Fruit fly (Drosophila melanogaster) whole organism, embryonic: ENCODE measurements around the gene ATPsynO.
A peak's percentile ranks its signal among the peaks of the same experiment; 100 is the strongest.

Experiments used
- Bgb ChIP-seq: fragments of 200-800 bp; sonication (Bioruptor generic); IDR thresholded peaks from 2 replicates; pipeline ENCODE4 v1.3.6; 2022; ENCODE audit warnings: missing biosample characterization, missing genetic modification characterization; ENCODE audit not compliant: partially characterized antibody
- CG10209 ChIP-seq: fragments of 200-800 bp; sonication (Bioruptor generic); optimal IDR thresholded peaks from 3 replicates; lab custom pipeline; 2017; ENCODE audit warnings: missing biosample characterization, mild to moderate bottlenecking, missing genetic modification characterization, missing genetic modification reagents
- CG10543 ChIP-seq: fragments of 200-800 bp; sonication (Bioruptor generic); optimal IDR thresholded peaks from 3 replicates; lab custom pipeline; 2017; ENCODE audit warnings: missing biosample characterization, mild to moderate bottlenecking, missing genetic modification characterization, moderate library complexity
- CG11696 ChIP-seq: fragments of 200-800 bp; sonication (Bioruptor generic); IDR thresholded peaks from 2 replicates; pipeline ENCODE4 v1.3.6; 2022; ENCODE audit warnings: missing biosample characterization, missing genetic modification characterization
- CG12104 ChIP-seq: fragments of 200-800 bp; sonication (Bioruptor generic); optimal IDR thresholded peaks from 3 replicates; lab custom pipeline; 2016; ENCODE audit warnings: missing biosample characterization, missing genetic modification characterization
- CG1233 ChIP-seq: fragments of 200-800 bp; sonication (Bioruptor generic); optimal IDR thresholded peaks from 4 replicates; lab custom pipeline; 2018; ENCODE audit warnings: missing biosample characterization, mild to moderate bottlenecking, missing genetic modification characterization
- CG12744 ChIP-seq: fragments of 200-800 bp; sonication (Bioruptor generic); optimal IDR thresholded peaks from 2 replicates; lab custom pipeline; 2016; ENCODE audit warnings: missing biosample characterization, missing genetic modification characterization
- CG12942 ChIP-seq: fragments of 200-800 bp; sonication (Bioruptor generic); optimal IDR thresholded peaks from 3 replicates; lab custom pipeline; 2016; ENCODE audit warnings: missing biosample characterization, missing genetic modification characterization
- CG13624 ChIP-seq: fragments of 200-800 bp; sonication (Bioruptor generic); optimal IDR thresholded peaks from 2 replicates; lab custom pipeline; 2016; ENCODE audit warnings: missing biosample characterization, missing genetic modification characterization
- CG13894 ChIP-seq: fragments of 200-800 bp; sonication (Bioruptor generic); optimal IDR thresholded peaks from 3 replicates; lab custom pipeline; 2018; ENCODE audit warnings: missing biosample characterization, mild to moderate bottlenecking, missing genetic modification characterization, moderate library complexity
- CG15696 ChIP-seq: fragments of 200-800 bp; sonication (Bioruptor generic); optimal IDR thresholded peaks from 2 replicates; lab custom pipeline; 2019; ENCODE audit warnings: missing biosample characterization, mild to moderate bottlenecking, missing genetic modification characterization, moderate library complexity
- CG17385 ChIP-seq: fragments of 200-800 bp; sonication (Bioruptor generic); optimal IDR thresholded peaks from 3 replicates; lab custom pipeline; 2018; ENCODE audit warnings: missing biosample characterization, mild to moderate bottlenecking, missing genetic modification characterization
- CG18262 ChIP-seq: fragments of 200-800 bp; optimal IDR thresholded peaks from 3 replicates; lab custom pipeline; 2019; ENCODE audit warnings: missing biosample characterization, mild to moderate bottlenecking, missing genetic modification characterization, moderate library complexity
- CG31224 ChIP-seq: fragments of 200-800 bp; sonication (Bioruptor generic); IDR thresholded peaks from 2 replicates; pipeline ENCODE4 v1.3.6; 2022; ENCODE audit warnings: missing biosample characterization, missing genetic modification characterization
- CG3838 ChIP-seq: fragments of 200-800 bp; sonication (Bioruptor generic); optimal IDR thresholded peaks from 3 replicates; lab custom pipeline; 2016; ENCODE audit warnings: missing biosample characterization, missing genetic modification characterization
- CG4282 ChIP-seq: fragments of 200-800 bp; sonication (Bioruptor generic); optimal IDR thresholded peaks from 2 replicates; lab custom pipeline; 2016; ENCODE audit warnings: missing biosample characterization, missing genetic modification characterization
- CG4404 ChIP-seq: fragments of 200-800 bp; sonication (Bioruptor generic); IDR thresholded peaks from 2 replicates; pipeline ENCODE4 v1.3.6; 2022; ENCODE audit warnings: missing biosample characterization, missing genetic modification characterization
- CG4707 ChIP-seq: fragments of 200-800 bp; sonication (Bioruptor generic); optimal IDR thresholded peaks from 2 replicates; lab custom pipeline; 2018; ENCODE audit warnings: missing biosample characterization, mild to moderate bottlenecking, missing genetic modification characterization, moderate library complexity
- CG6175 ChIP-seq: fragments of 200-800 bp; sonication (Bioruptor generic); IDR thresholded peaks from 3 replicates; pipeline ENCODE4 v1.3.6; 2022; ENCODE audit warnings: missing biosample characterization, missing genetic modification characterization
- CG8089 ChIP-seq: fragments of 200-800 bp; sonication (Bioruptor generic); optimal IDR thresholded peaks from 3 replicates; lab custom pipeline; 2016; ENCODE audit warnings: missing biosample characterization, missing genetic modification characterization
- Dip3 ChIP-seq: fragments of 200-800 bp; sonication (Bioruptor generic); optimal IDR thresholded peaks from 3 replicates; lab custom pipeline; 2016; ENCODE audit warnings: missing biosample characterization, missing genetic modification characterization
- Hand ChIP-seq: fragments of 200-800 bp; sonication (Bioruptor generic); optimal IDR thresholded peaks from 2 replicates; lab custom pipeline; 2017; ENCODE audit warnings: mild to moderate bottlenecking, missing biosample characterization, missing genetic modification reagents, missing genetic modification characterization
- Hey ChIP-seq: fragments of 200-800 bp; sonication (Bioruptor generic); optimal IDR thresholded peaks from 3 replicates; lab custom pipeline; 2018; ENCODE audit warnings: missing biosample characterization, mild to moderate bottlenecking, missing genetic modification characterization
- Hmx ChIP-seq: fragments of 200-800 bp; sonication (Bioruptor generic); optimal IDR thresholded peaks from 2 replicates; lab custom pipeline; 2016; ENCODE audit warnings: missing biosample characterization, missing genetic modification characterization
- MESR4 ChIP-seq: fragments of 200-800 bp; sonication (Bioruptor generic); optimal IDR thresholded peaks from 2 replicates; lab custom pipeline; 2018; ENCODE audit warnings: missing biosample characterization, mild to moderate bottlenecking, missing genetic modification characterization, moderate library complexity
- Meics ChIP-seq: fragments of 200-800 bp; sonication (Bioruptor generic); optimal IDR thresholded peaks from 2 replicates; lab custom pipeline; 2017; ENCODE audit warnings: missing biosample characterization, mild to moderate bottlenecking, missing genetic modification characterization
- Mrtf ChIP-seq: fragments of 200-800 bp; sonication (Bioruptor generic); IDR thresholded peaks from 3 replicates; pipeline ENCODE4 v1.3.6; 2022; ENCODE audit warnings: missing biosample characterization, missing genetic modification characterization
- Nf-YB ChIP-seq: fragments of 200-800 bp; sonication (Bioruptor generic); optimal IDR thresholded peaks from 3 replicates; lab custom pipeline; 2019; ENCODE audit warnings: missing biosample characterization, mild to moderate bottlenecking, missing genetic modification characterization, moderate library complexity
- PHDP ChIP-seq: fragments of 200-800 bp; sonication (Bioruptor generic); optimal IDR thresholded peaks from 3 replicates; lab custom pipeline; 2018; ENCODE audit warnings: missing biosample characterization, mild to moderate bottlenecking, missing genetic modification characterization, moderate library complexity
- Sox102F ChIP-seq: fragments of 200-800 bp; sonication (Bioruptor generic); optimal IDR thresholded peaks from 2 replicates; lab custom pipeline; 2018; ENCODE audit warnings: missing biosample characterization, mild to moderate bottlenecking, missing genetic modification characterization, moderate library complexity
- TFAM ChIP-seq: fragments of 200-800 bp; sonication (Bioruptor generic); optimal IDR thresholded peaks from 2 replicates; lab custom pipeline; 2017; ENCODE audit warnings: missing biosample characterization, missing genetic modification characterization, inconsistent platforms
- Tbp ChIP-seq: fragments of >200 bp; optimal IDR thresholded peaks from 2 replicates; lab custom pipeline; 2018; ENCODE audit warnings: missing biosample characterization, missing genetic modification characterization
- Vsx1 ChIP-seq: fragments of 200-800 bp; sonication (Bioruptor generic); optimal IDR thresholded peaks from 2 replicates; lab custom pipeline; 2017; ENCODE audit warnings: missing biosample characterization, mild to moderate bottlenecking, missing genetic modification characterization, missing genetic modification reagents
- al ChIP-seq: fragments of 200-800 bp; sonication (Bioruptor generic); IDR thresholded peaks from 2 replicates; pipeline ENCODE4 v1.3.6; 2022; ENCODE audit warnings: missing biosample characterization, missing genetic modification characterization
- br ChIP-seq: fragments of >200 bp; optimal IDR thresholded peaks from 2 replicates; lab custom pipeline; 2017
- caup ChIP-seq: fragments of 200-800 bp; sonication (Bioruptor generic); optimal IDR thresholded peaks from 3 replicates; lab custom pipeline; 2017; ENCODE audit warnings: missing biosample characterization, mild to moderate bottlenecking, missing genetic modification characterization, moderate library complexity; ENCODE audit not compliant: severe bottlenecking
- cg ChIP-seq: fragments of 200-800 bp; sonication (Bioruptor generic); optimal IDR thresholded peaks from 3 replicates; lab custom pipeline; 2019; ENCODE audit warnings: missing biosample characterization, mild to moderate bottlenecking, missing genetic modification characterization, moderate library complexity
- chinmo ChIP-seq: fragments of 200-800 bp; sonication (Bioruptor generic); IDR thresholded peaks from 4 replicates; pipeline ENCODE4 v1.3.6; 2022; ENCODE audit warnings: missing biosample characterization, missing genetic modification characterization; ENCODE audit not compliant: partially characterized antibody
- corto ChIP-seq: fragments of 200-800 bp; sonication (Bioruptor generic); optimal IDR thresholded peaks from 2 replicates; lab custom pipeline; 2016; ENCODE audit warnings: missing biosample characterization, mild to moderate bottlenecking, missing genetic modification characterization, moderate library complexity
- disco-r ChIP-seq: fragments of 200-800 bp; sonication (Bioruptor generic); optimal IDR thresholded peaks from 2 replicates; lab custom pipeline; 2016; ENCODE audit warnings: missing biosample characterization, missing genetic modification characterization
- en ChIP-seq: fragments of 200-800 bp; sonication (Bioruptor generic); optimal IDR thresholded peaks from 2 replicates; lab custom pipeline; 2016; ENCODE audit warnings: missing biosample characterization, missing genetic modification characterization
- gcm ChIP-seq: fragments of 200-800 bp; sonication (Bioruptor generic); optimal IDR thresholded peaks from 2 replicates; lab custom pipeline; 2019; ENCODE audit warnings: missing biosample characterization, mild to moderate bottlenecking, missing genetic modification characterization, moderate library complexity
- grn ChIP-seq: fragments of 200-800 bp; sonication (Bioruptor generic); optimal IDR thresholded peaks from 3 replicates; lab custom pipeline; 2017; ENCODE audit warnings: missing biosample characterization, missing genetic modification characterization
- nau ChIP-seq: fragments of 200-800 bp; sonication (Bioruptor generic); optimal IDR thresholded peaks from 3 replicates; lab custom pipeline; 2017; ENCODE audit warnings: missing biosample characterization, mild to moderate bottlenecking, missing genetic modification characterization, missing genetic modification reagents
- pita ChIP-seq: fragments of 200-800 bp; sonication (Bioruptor generic); optimal IDR thresholded peaks from 2 replicates; lab custom pipeline; 2017; ENCODE audit warnings: missing biosample characterization, mild to moderate bottlenecking, missing genetic modification characterization
- pum ChIP-seq: fragments of 200-800 bp; sonication (Bioruptor generic); optimal IDR thresholded peaks from 2 replicates; lab custom pipeline; 2016; ENCODE audit warnings: missing biosample characterization, missing genetic modification characterization
- rib ChIP-seq: fragments of 200-800 bp; sonication (Bioruptor generic); IDR thresholded peaks from 2 replicates; pipeline ENCODE4 v1.3.6; 2022; ENCODE audit warnings: missing biosample characterization, missing genetic modification characterization
- ssp ChIP-seq: fragments of 200-800 bp; sonication (Bioruptor generic); IDR thresholded peaks from 2 replicates; pipeline ENCODE4 v1.3.6; 2022; ENCODE audit warnings: missing biosample characterization, missing genetic modification characterization
- tgo ChIP-seq: fragments of 200-800 bp; sonication (Bioruptor generic); IDR thresholded peaks from 3 replicates; pipeline ENCODE4 v1.3.6; 2022; ENCODE audit warnings: missing biosample characterization, missing genetic modification characterization
- unpg ChIP-seq: fragments of 200-800 bp; sonication (Bioruptor generic); optimal IDR thresholded peaks from 3 replicates; lab custom pipeline; 2018; ENCODE audit warnings: missing biosample characterization, mild to moderate bottlenecking, missing genetic modification characterization, moderate library complexity
- wor ChIP-seq: fragments of 200-800 bp; sonication (Bioruptor generic); IDR thresholded peaks from 2 replicates; pipeline ENCODE4 v1.3.6; 2022; ENCODE audit warnings: missing biosample characterization, missing genetic modification characterization
- zen2 ChIP-seq: fragments of 200-800 bp; sonication (Bioruptor generic); IDR thresholded peaks from 3 replicates; pipeline ENCODE4 v1.3.6; 2022; ENCODE audit warnings: missing biosample characterization, missing genetic modification characterization; ENCODE audit not compliant: partially characterized antibody

The ATPsynO gene

DNA sequence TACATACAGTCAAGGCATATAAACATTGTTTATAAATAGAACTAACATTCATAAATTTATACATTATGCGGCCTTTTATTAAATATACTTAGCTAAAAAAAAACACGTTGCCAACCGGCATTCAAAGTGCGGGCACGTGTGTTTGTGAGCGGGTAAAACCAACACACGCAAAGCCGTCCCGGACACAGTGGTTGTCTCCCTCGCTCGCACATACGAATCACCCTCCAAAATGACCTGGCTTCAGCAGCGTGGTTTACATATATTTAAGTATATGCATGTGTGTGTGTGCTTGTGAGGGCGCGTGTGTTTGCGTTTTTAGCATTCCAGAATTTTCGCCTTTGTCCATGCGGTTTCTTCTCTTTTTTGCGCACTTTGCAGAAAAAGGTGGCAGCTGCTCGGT is 21.9 kb upstream of the ATPsynO start (continued):
- TF ChIP-seq PHDP (peak; percentile 11), Hey (tag; lab: Kevin White, UChicago) (peak; percentile 64), Hand (GFP tag; lab: Kevin White, UChicago) (no peak), TFAM (GFP tag; lab: Kevin White, UChicago) (no peak), CG4282 (no peak), al (GFP tag; lab: Robert Waterston, UW) (no peak), CG1233 (GFP tag; lab: Kevin White, UChicago) (no peak), nau (GFP tag; lab: Kevin White, UChicago) (no peak), CG13894 (tag; lab: Kevin White, UChicago) (peak; percentile 10), disco-r (no peak), CG6175 (GFP tag; lab: Robert Waterston, UW) (no peak), CG12744 (GFP tag; lab: Kevin White, UChicago) (no peak), Hmx (GFP tag; lab: Kevin White, UChicago) (no peak), ssp (GFP tag; lab: Robert Waterston, UW) (no peak), Tbp (GFP tag; lab: Kevin White, UChicago) (no peak), en (GFP tag; lab: Kevin White, UChicago) (no peak), gcm (peak; percentile 85), CG8089 (GFP tag; lab: Kevin White, UChicago) (no peak), pita (GFP tag; lab: Kevin White, UChicago) (no peak), cg (GFP tag; lab: Kevin White, UChicago) (peak; percentile 98), MESR4 (GFP tag; lab: Kevin White, UChicago) (no peak), CG17385 (GFP tag; lab: Kevin White, UChicago) (no peak), CG13624 (no peak), CG15696 (no peak), CG12104 (GFP tag; lab: Kevin White, UChicago) (no peak), Nf-YB (GFP tag; lab: Kevin White, UChicago) (no peak), CG18262 (tag; lab: Kevin White, UChicago) (no peak), chinmo (GFP tag; lab: Robert Waterston, UW) (peak; percentile 84; the same call in 3 of the 4 replicates), CG10543 (GFP tag; lab: Kevin White, UChicago) (peak; percentile 70), unpg (GFP tag; lab: Kevin White, UChicago) (no peak), Mrtf (GFP tag; lab: Robert Waterston, UW) (no peak), CG3838 (GFP tag; lab: Kevin White, UChicago) (no peak), wor (GFP tag; lab: Robert Waterston, UW) (no peak), CG10209 (no peak), CG4404 (GFP tag; lab: Robert Waterston, UW) (no peak), Bgb (GFP tag; lab: Robert Waterston, UW) (0 out of 2 replicates have a peak, but pooled peaks have one; percentile 17), Sox102F (GFP tag; lab: Kevin White, UChicago) (no peak), CG11696 (GFP tag; lab: Robert Waterston, UW) (no peak), CG4707 (no peak), corto (GFP tag; lab: Kevin White, UChicago) (no peak), pum (GFP tag; lab: Kevin White, UChicago) (no peak), rib (GFP tag; lab: Robert Waterston, UW) (peak; percentile 78), Vsx1 (no peak), CG31224 (GFP tag; lab: Robert Waterston, UW) (no peak), zen2 (GFP tag; lab: Robert Waterston, UW) (no peak), caup (GFP tag; lab: Kevin White, UChicago) (no peak), br (no peak), Dip3 (GFP tag; lab: Kevin White, UChicago) (no peak), Meics (GFP tag; lab: Kevin White, UChicago) (no peak), CG12942 (no peak), grn (no peak), tgo (GFP tag; lab: Robert Waterston, UW) (no peak)
